Worm (Caenorhabditis elegans) whole organism, midembryonic: ENCODE measurements around the gene mdt-28.

Experiments
- T22C8.4 ChIP-seq: fragments of 200-800 bp; sonication (Bioruptor generic); IDR thresholded peaks from 2 replicates; pipeline ENCODE4 v1.3.6; 2022; ENCODE audit warnings: missing genetic modification characterization, missing compliant biosample characterization
- cog-1 ChIP-seq: sonication (generic microtip); optimal IDR thresholded peaks from 2 replicates; lab custom pipeline; 2016; ENCODE audit warnings: missing genetic modification characterization, missing compliant biosample characterization
- flt-1 ChIP-seq: fragments of 200-800 bp; sonication (Bioruptor generic); IDR thresholded peaks from 2 replicates; pipeline ENCODE4 v1.3.6; 2022; ENCODE audit warnings: missing genetic modification characterization, missing compliant biosample characterization
- klf-2 ChIP-seq: fragments of 200-800 bp; sonication (Bioruptor generic); conservative IDR thresholded peaks from 2 replicates; pipeline ENCODE4 v1.3.6; 2022; ENCODE audit warnings: missing genetic modification reagents, missing genetic modification characterization, missing compliant biosample characterization
- med-1 ChIP-seq: sonication (generic microtip); optimal IDR thresholded peaks from 2 replicates; lab custom pipeline; 2017; ENCODE audit warnings: missing genetic modification characterization, mild to moderate bottlenecking, missing compliant biosample characterization, antibody characterized with exemption, missing genetic modification reagents; ENCODE audit not compliant: insufficient read depth
- ref-1 ChIP-seq: fragments of 200-800 bp; sonication (Bioruptor generic); conservative IDR thresholded peaks from 2 replicates; pipeline ENCODE4 v1.3.6; 2022; ENCODE audit warnings: missing genetic modification reagents, missing genetic modification characterization, missing compliant biosample characterization
- tab-1 ChIP-seq: fragments of 200-800 bp; sonication (Bioruptor generic); IDR thresholded peaks from 2 replicates; pipeline ENCODE4 v1.3.6; 2022; ENCODE audit warnings: missing genetic modification characterization, missing compliant biosample characterization
- ztf-23 ChIP-seq: fragments of 200-800 bp; sonication (Bioruptor generic); IDR thresholded peaks from 2 replicates; pipeline ENCODE4 v1.3.6; 2022; ENCODE audit warnings: missing genetic modification reagents, missing genetic modification characterization, missing compliant biosample characterization
- ztf-29 ChIP-seq: fragments of 200-800 bp; sonication (Bioruptor generic); IDR thresholded peaks from 2 replicates; pipeline ENCODE4 v1.3.6; 2022; ENCODE audit warnings: missing genetic modification reagents, missing genetic modification characterization, missing compliant biosample characterization

The mdt-28 gene

ce11 chrV:15563985-15564384, 11.2 kb downstream of the mdt-28 start:
- TF ChIP-seq ref-1 (GFP tag; lab: Robert Waterston, UW) = no peak
- TF ChIP-seq ztf-23 = no peak
- TF ChIP-seq T22C8.4 (GFP tag; lab: Robert Waterston, UW) = no peak
- TF ChIP-seq flt-1 (GFP tag; lab: Robert Waterston, UW) = no peak
- TF ChIP-seq tab-1 (GFP tag; lab: Robert Waterston, UW) = no peak
- TF ChIP-seq klf-2 (GFP tag; lab: Robert Waterston, UW) = no peak
- no peak for TF ChIP-seq med-1 (GFP tag; lab: Kevin White, UChicago)
- no peak for TF ChIP-seq cog-1 (tag; lab: Kevin White, UChicago)
- TF ChIP-seq ztf-29 = no peak

DNA sequence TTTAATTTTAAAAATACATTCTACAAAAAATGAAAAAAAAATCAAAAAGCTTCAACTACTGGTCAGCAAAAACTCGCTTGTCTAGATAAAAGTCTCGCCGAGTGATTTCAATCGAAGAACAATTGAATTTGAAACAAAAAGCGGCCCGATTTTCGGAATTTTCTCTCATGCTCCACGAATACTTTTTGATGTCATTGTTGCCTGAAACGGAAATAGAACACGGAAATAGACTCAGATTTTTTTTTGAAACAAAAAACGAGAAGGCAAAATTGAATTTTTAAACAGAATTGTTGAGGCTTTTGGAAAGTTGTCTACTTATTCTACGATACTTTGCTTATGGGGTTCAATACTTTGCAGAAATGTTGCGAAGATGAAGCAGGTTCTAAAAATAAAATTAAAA, 11.7 kb downstream of the mdt-28 start:
- no peak for TF ChIP-seq ztf-23
- TF ChIP-seq flt-1 (GFP tag; lab: Robert Waterston, UW) = no peak
- no peak for TF ChIP-seq T22C8.4 (GFP tag; lab: Robert Waterston, UW)
- TF ChIP-seq ztf-29 = no peak
- no peak for TF ChIP-seq cog-1 (tag; lab: Kevin White, UChicago)
- no peak for TF ChIP-seq med-1 (GFP tag; lab: Kevin White, UChicago)
- TF ChIP-seq ref-1 (GFP tag; lab: Robert Waterston, UW) = no peak
- no peak for TF ChIP-seq klf-2 (GFP tag; lab: Robert Waterston, UW)
- no peak for TF ChIP-seq tab-1 (GFP tag; lab: Robert Waterston, UW)

ce11 chrV:15562541-15562940, 12.7 kb downstream of the mdt-28 start:
- TF ChIP-seq ztf-23 (no peak), ztf-29 (no peak), klf-2 (GFP tag; lab: Robert Waterston, UW) (no peak), T22C8.4 (GFP tag; lab: Robert Waterston, UW) (no peak), med-1 (GFP tag; lab: Kevin White, UChicago) (no peak), flt-1 (GFP tag; lab: Robert Waterston, UW) (no peak)

DNA sequence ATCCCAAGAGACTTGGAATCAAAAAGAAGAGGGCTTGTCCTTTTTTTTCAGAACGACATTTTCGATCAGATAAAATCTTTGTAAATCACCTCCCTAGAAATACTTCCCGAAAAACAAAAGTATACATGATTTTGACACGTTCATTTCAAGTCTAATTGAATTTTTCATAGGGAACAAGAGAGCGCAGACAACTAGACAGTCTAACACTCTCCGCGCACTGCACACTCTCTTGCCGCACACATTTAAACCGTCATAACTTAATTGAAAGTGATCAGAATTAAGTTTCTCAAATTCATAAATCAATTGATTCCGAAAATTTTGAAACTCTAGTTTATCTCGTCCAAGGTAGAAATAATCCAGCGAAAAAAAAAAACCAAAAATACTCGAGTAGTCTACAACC, 15.5 kb downstream of the mdt-28 start:
- no peak for TF ChIP-seq ztf-23
- TF ChIP-seq cog-1 (tag; lab: Kevin White, UChicago) = no peak
- TF ChIP-seq ztf-29 = no peak
- TF ChIP-seq med-1 (GFP tag; lab: Kevin White, UChicago) = no peak
- no peak for TF ChIP-seq tab-1 (GFP tag; lab: Robert Waterston, UW)
- no peak for TF ChIP-seq flt-1 (GFP tag; lab: Robert Waterston, UW)
- TF ChIP-seq T22C8.4 (GFP tag; lab: Robert Waterston, UW) = no peak
- TF ChIP-seq ref-1 (GFP tag; lab: Robert Waterston, UW) = no peak
- TF ChIP-seq klf-2 (GFP tag; lab: Robert Waterston, UW) = no peak

DNA sequence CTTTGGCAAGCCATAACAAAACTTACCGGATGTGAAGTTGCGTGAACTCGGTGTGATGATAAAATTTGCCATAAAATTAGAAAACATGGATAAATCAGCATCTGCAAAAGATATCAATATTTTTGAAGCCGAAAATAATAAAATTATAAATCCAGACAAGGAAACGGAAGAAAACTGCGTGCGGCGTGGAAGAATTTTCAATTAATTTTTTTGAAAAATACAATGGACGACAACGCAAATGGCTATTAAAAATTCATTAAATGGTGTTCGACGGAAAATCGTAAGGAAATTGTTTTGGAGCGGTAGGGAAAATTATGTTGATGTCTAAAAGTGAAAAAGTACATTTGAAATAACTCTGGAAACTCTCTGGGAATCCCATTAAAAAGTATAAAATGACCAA, 16.2 kb downstream of the mdt-28 start, which contains the start of gene acr-18:
Gene acr-18, minus strand, starts transcription at position 101 of the 400 bp plus-strand sequence.
- TF ChIP-seq ztf-29 (no peak), ref-1 (GFP tag; lab: Robert Waterston, UW) (no peak), cog-1 (tag; lab: Kevin White, UChicago) (no peak), T22C8.4 (GFP tag; lab: Robert Waterston, UW) (no peak), med-1 (GFP tag; lab: Kevin White, UChicago) (no peak), klf-2 (GFP tag; lab: Robert Waterston, UW) (no peak), ztf-23 (no peak), tab-1 (GFP tag; lab: Robert Waterston, UW) (no peak), flt-1 (GFP tag; lab: Robert Waterston, UW) (no peak)

ce11 chrV:15553869-15554268, 21.3 kb downstream of the mdt-28 start:
- TF ChIP-seq ztf-23 = peak; percentile 73
- TF ChIP-seq klf-2 (GFP tag; lab: Robert Waterston, UW) = peak; percentile 50; the same call in 1 of the 2 replicates
- TF ChIP-seq T22C8.4 (GFP tag; lab: Robert Waterston, UW) = no peak
- peak; percentile 86 for TF ChIP-seq flt-1 (GFP tag; lab: Robert Waterston, UW)
- TF ChIP-seq cog-1 (tag; lab: Kevin White, UChicago) = no peak
- no peak for TF ChIP-seq med-1 (GFP tag; lab: Kevin White, UChicago)
- TF ChIP-seq ztf-29 = peak; percentile 55; the same call in 1 of the 2 replicates
- TF ChIP-seq ref-1 (GFP tag; lab: Robert Waterston, UW) = no peak
- peak; percentile 81 for TF ChIP-seq tab-1 (GFP tag; lab: Robert Waterston, UW)

DNA sequence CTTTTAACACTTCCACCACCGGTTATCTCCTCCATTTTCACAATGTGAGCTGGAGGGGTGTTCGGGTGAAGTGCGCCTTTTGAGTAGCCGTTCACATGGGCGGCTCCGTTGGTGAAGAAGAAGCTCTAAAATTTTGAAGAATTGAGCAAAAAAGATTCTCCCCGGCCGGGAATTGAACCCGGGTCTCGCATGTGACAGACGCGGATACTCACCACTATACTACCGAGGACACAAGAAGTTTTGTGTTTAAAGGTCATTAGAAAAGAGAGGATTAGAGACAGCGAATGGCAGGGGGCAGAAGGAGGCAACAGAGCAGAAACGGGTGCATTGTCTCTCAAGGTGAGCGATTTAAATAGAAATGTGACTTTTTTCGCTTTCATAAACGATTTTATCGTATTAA, 23.6 kb downstream of the mdt-28 start:
- peak; percentile 93 for TF ChIP-seq tab-1 (GFP tag; lab: Robert Waterston, UW)
- peak; percentile 20 for TF ChIP-seq cog-1 (tag; lab: Kevin White, UChicago)
- TF ChIP-seq T22C8.4 (GFP tag; lab: Robert Waterston, UW) = peak; percentile 89
- TF ChIP-seq klf-2 (GFP tag; lab: Robert Waterston, UW) = peak; percentile 91
- TF ChIP-seq ztf-23 = peak; percentile 94
- TF ChIP-seq flt-1 (GFP tag; lab: Robert Waterston, UW) = peak; percentile 95
- TF ChIP-seq ref-1 (GFP tag; lab: Robert Waterston, UW) = peak; percentile 75
- TF ChIP-seq ztf-29 = peak; percentile 81
- TF ChIP-seq med-1 (GFP tag; lab: Kevin White, UChicago) = peak; percentile 53

- TF ChIP-seq tab-1 (GFP tag; lab: Robert Waterston, UW) (no peak), ztf-23 (0 out of 2 replicates have a peak, but pooled peaks have one; percentile 25)
Measured at ce11 chrV:15550408-15550807, 24.8 kb downstream of the mdt-28 start.

- TF ChIP-seq cog-1 (tag; lab: Kevin White, UChicago) (no peak), ztf-23 (no peak), flt-1 (GFP tag; lab: Robert Waterston, UW) (peak; percentile 68; the same call in 1 of the 2 replicates), T22C8.4 (GFP tag; lab: Robert Waterston, UW) (no peak), ref-1 (GFP tag; lab: Robert Waterston, UW) (0 out of 2 replicates have a peak, but pooled peaks have one; percentile 24), med-1 (GFP tag; lab: Kevin White, UChicago) (no peak), tab-1 (GFP tag; lab: Robert Waterston, UW) (no peak), klf-2 (GFP tag; lab: Robert Waterston, UW) (0 out of 2 replicates have a peak, but pooled peaks have one; percentile 43), ztf-29 (no peak)
Measured at ce11 chrV:15547727-15548126, 27.5 kb downstream of the mdt-28 start.
